Worm (Caenorhabditis elegans): ENCODE data around the gene Y75B12B.3.

Gene Y75B12B.3

ce11 chrV:15189567-15189966 is 3.5 kb upstream of the Y75B12B.3 start, which contains the start of gene cyn-3 (continued):
- TF ChIP-seq hrde-1 (tag; optimal IDR thresholded peaks at IDR 0.05; ENCODE audit: borderline replicate concordance) (no peak), ceh-100 (GFP tag; IDR thresholded peaks at IDR 0.05) (peak; percentile 71), F22D6.2 (tag; optimal IDR thresholded peaks at IDR 0.05) (no peak), D2030.7 (GFP tag; IDR thresholded peaks at IDR 0.05) (peak; percentile 49; the same call in 1 of the 2 replicates), nhr-27 (tag; optimal IDR thresholded peaks at IDR 0.05) (no peak), bed-1 (GFP tag; IDR thresholded peaks at IDR 0.05) (no peak), ceh-91 (GFP tag; IDR thresholded peaks at IDR 0.05) (peak; percentile 67), lsl-1 (GFP tag; optimal IDR thresholded peaks at IDR 0.05) (peak; percentile 44), pbrm-1 (GFP tag; IDR thresholded peaks at IDR 0.05) (peak; percentile 41; the same call in 1 of the 2 replicates), tbx-9 (tag; optimal IDR thresholded peaks at IDR 0.05; ENCODE audit: borderline replicate concordance) (no peak), dpff-1 (tag; optimal IDR thresholded peaks at IDR 0.05) (no peak), F52B5.7 (tag; optimal IDR thresholded peaks at IDR 0.05) (no peak), Y79H2A.3 (GFP tag; conservative IDR thresholded peaks at IDR 0.05) (no peak), madf-8 (GFP tag; conservative IDR thresholded peaks at IDR 0.05) (peak; percentile 54), nhr-120 (GFP tag; IDR thresholded peaks at IDR 0.05) (no peak), rec-8 (tag; optimal IDR thresholded peaks at IDR 0.05) (no peak), ama-1 (optimal IDR thresholded peaks at IDR 0.05) (no peak), ama-1 (GFP tag; optimal IDR thresholded peaks at IDR 0.05) (no peak), ekl-4 (GFP tag; IDR thresholded peaks at IDR 0.05) (peak; percentile 71; the same call in 1 of the 2 replicates), C17E4.6 (GFP tag; IDR thresholded peaks at IDR 0.05) (no peak), let-607 (tag; optimal IDR thresholded peaks at IDR 0.05) (no peak), athp-1 (tag; optimal IDR thresholded peaks at IDR 0.05) (no peak), pha-4 (tag; optimal IDR thresholded peaks at IDR 0.05) (peak; percentile 44), egl-44 (GFP tag; IDR thresholded peaks at IDR 0.05) (no peak), egl-18 (GFP tag; IDR thresholded peaks at IDR 0.05) (no peak), F57C9.4 (tag; optimal IDR thresholded peaks at IDR 0.05) (no peak), nhr-90 (tag; optimal IDR thresholded peaks at IDR 0.05) (no peak), lir-1 (GFP tag; conservative IDR thresholded peaks at IDR 0.05) (no peak), Y67H2A.10 (GFP tag; conservative IDR thresholded peaks at IDR 0.05) (no peak), tbp1 (GFP tag; optimal IDR thresholded peaks at IDR 0.05) (peak; percentile 56), mes-4 (tag; optimal IDR thresholded peaks at IDR 0.05) (no peak), B0336.3 (GFP tag; IDR thresholded peaks at IDR 0.05) (0 out of 2 replicates have a peak, but pooled peaks have one; percentile 16), him-1 (tag; optimal IDR thresholded peaks at IDR 0.05) (no peak), rpc-1 (optimal IDR thresholded peaks at IDR 0.05) (no peak), rpc-1 (tag; optimal IDR thresholded peaks at IDR 0.05) (no peak), nfya-2 (GFP tag; IDR thresholded peaks at IDR 0.05) (no peak), snpc-4 (GFP tag; optimal IDR thresholded peaks at IDR 0.05) (peak; percentile 30), snpc-4 (tag; optimal IDR thresholded peaks at IDR 0.05) (peak; percentile 11 to 68 (median 52)), egrh-3 (GFP tag; IDR thresholded peaks at IDR 0.05) (no peak), madf-10 (tag; optimal IDR thresholded peaks at IDR 0.05) (no peak), nhr-80 (tag; optimal IDR thresholded peaks at IDR 0.05) (no peak), lsy-27 (tag; optimal IDR thresholded peaks at IDR 0.05; ENCODE audit: borderline replicate concordance, insufficient read depth) (no peak), ZK185.1 (tag; optimal IDR thresholded peaks at IDR 0.05; ENCODE audit: poor library complexity, severe bottlenecking) (peak; percentile 74), dpl-1 (GFP tag; optimal IDR thresholded peaks at IDR 0.05) (peak; percentile 89), hlh-26 (GFP tag; conservative IDR thresholded peaks at IDR 0.05) (no peak), xnd-1 (tag; optimal IDR thresholded peaks at IDR 0.05) (peak; percentile 30), B0035.1 (tag; optimal IDR thresholded peaks at IDR 0.05) (no peak), unc-62 (GFP tag; optimal IDR thresholded peaks at IDR 0.05) (no peak), F33H1.4 (GFP tag; IDR thresholded peaks at IDR 0.05) (peak; percentile 47), B0261.1 (tag; optimal IDR thresholded peaks at IDR 0.05) (peak; percentile 13)
